Fruit fly (Drosophila melanogaster) whole organism, embryonic: ENCODE results near the gene Blimp-1.

ENCODE experiments used
- Abd-B ChIP-seq: fragments of 200-800 bp; sonication (Bioruptor generic); optimal IDR thresholded peaks from 2 replicates; lab custom pipeline; 2018; ENCODE audit warnings: missing biosample characterization, mild to moderate bottlenecking, missing genetic modification characterization, moderate library complexity
- Bdp1 ChIP-seq: fragments of 200-800 bp; sonication (Bioruptor generic); optimal IDR thresholded peaks from 3 replicates; lab custom pipeline; 2016; ENCODE audit warnings: missing biosample characterization, missing genetic modification characterization
- CG11093 ChIP-seq: fragments of 200-800 bp; sonication (Bioruptor generic); IDR thresholded peaks from 3 replicates; pipeline ENCODE4 v1.3.6; 2022; ENCODE audit warnings: missing biosample characterization, missing genetic modification characterization
- CG12155 ChIP-seq: fragments of 200-800 bp; sonication (Bioruptor generic); optimal IDR thresholded peaks from 3 replicates; lab custom pipeline; 2016; ENCODE audit warnings: missing biosample characterization, missing genetic modification characterization
- CG13296 ChIP-seq: fragments of 200-800 bp; sonication (Bioruptor generic); optimal IDR thresholded peaks from 3 replicates; lab custom pipeline; 2018; ENCODE audit warnings: missing biosample characterization, mild to moderate bottlenecking, missing genetic modification characterization
- CG14860 ChIP-seq: fragments of 200-800 bp; sonication (Bioruptor generic); IDR thresholded peaks from 3 replicates; pipeline ENCODE4 v1.3.6; 2022; ENCODE audit warnings: missing biosample characterization, missing genetic modification characterization; ENCODE audit not compliant: partially characterized antibody
- CG1792 ChIP-seq: fragments of 200-800 bp; sonication (Bioruptor generic); optimal IDR thresholded peaks from 2 replicates; lab custom pipeline; 2016; ENCODE audit warnings: missing biosample characterization, missing genetic modification characterization
- CG18476 ChIP-seq: fragments of 200-800 bp; sonication (Bioruptor generic); optimal IDR thresholded peaks from 2 replicates; lab custom pipeline; 2016; ENCODE audit warnings: missing biosample characterization, mild to moderate bottlenecking, missing genetic modification characterization
- CG31224 ChIP-seq: fragments of 200-800 bp; sonication (Bioruptor generic); IDR thresholded peaks from 2 replicates; pipeline ENCODE4 v1.3.6; 2022; ENCODE audit warnings: missing biosample characterization, missing genetic modification characterization
- CG31365 ChIP-seq: fragments of 200-800 bp; sonication (Bioruptor generic); optimal IDR thresholded peaks from 2 replicates; lab custom pipeline; 2018; ENCODE audit warnings: missing biosample characterization, mild to moderate bottlenecking, missing genetic modification characterization
- CG31388 ChIP-seq: fragments of 200-800 bp; sonication (Bioruptor generic); optimal IDR thresholded peaks from 2 replicates; lab custom pipeline; 2016; ENCODE audit warnings: missing biosample characterization, missing genetic modification characterization
- CG32532 ChIP-seq: fragments of 200-800 bp; sonication (Bioruptor generic); IDR thresholded peaks from 2 replicates; pipeline ENCODE4 v1.3.6; 2022; ENCODE audit warnings: missing biosample characterization, missing genetic modification characterization
- CG3838 ChIP-seq: fragments of 200-800 bp; sonication (Bioruptor generic); optimal IDR thresholded peaks from 3 replicates; lab custom pipeline; 2016; ENCODE audit warnings: missing biosample characterization, missing genetic modification characterization
- CG3995 ChIP-seq: fragments of 200-800 bp; sonication (Bioruptor generic); optimal IDR thresholded peaks from 3 replicates; lab custom pipeline; 2016; ENCODE audit warnings: missing biosample characterization, missing genetic modification characterization
- CG42726 ChIP-seq: fragments of 200-800 bp; sonication (Bioruptor generic); IDR thresholded peaks from 2 replicates; pipeline ENCODE4 v1.3.6; 2022; ENCODE audit warnings: missing biosample characterization, missing genetic modification characterization; ENCODE audit not compliant: partially characterized antibody
- CG4404 ChIP-seq: fragments of 200-800 bp; sonication (Bioruptor generic); IDR thresholded peaks from 2 replicates; pipeline ENCODE4 v1.3.6; 2022; ENCODE audit warnings: missing biosample characterization, missing genetic modification characterization
- CG4730 ChIP-seq: fragments of 200-800 bp; sonication (Bioruptor generic); IDR thresholded peaks from 2 replicates; pipeline ENCODE4 v1.3.6; 2022; ENCODE audit warnings: missing biosample characterization, missing genetic modification characterization
- CG6765 ChIP-seq: fragments of 200-800 bp; sonication (Bioruptor generic); optimal IDR thresholded peaks from 3 replicates; lab custom pipeline; 2017; ENCODE audit warnings: missing biosample characterization, mild to moderate bottlenecking, missing genetic modification characterization
- CG7372 ChIP-seq: fragments of 200-800 bp; sonication (Bioruptor generic); IDR thresholded peaks from 2 replicates; pipeline ENCODE4 v1.3.6; 2022; ENCODE audit warnings: missing biosample characterization, missing genetic modification characterization
- CG7963 ChIP-seq: fragments of 200-800 bp; sonication (Bioruptor generic); IDR thresholded peaks from 3 replicates; pipeline ENCODE4 v1.3.6; 2022; ENCODE audit warnings: missing biosample characterization, missing genetic modification characterization; ENCODE audit not compliant: partially characterized antibody
- CG8359 ChIP-seq: fragments of 200-800 bp; sonication (Bioruptor generic); optimal IDR thresholded peaks from 2 replicates; lab custom pipeline; 2017; ENCODE audit warnings: missing biosample characterization, mild to moderate bottlenecking, missing genetic modification characterization, borderline replicate concordance
- CG9215 ChIP-seq: fragments of 200-800 bp; sonication (Bioruptor generic); IDR thresholded peaks from 2 replicates; pipeline ENCODE4 v1.3.6; 2022; ENCODE audit warnings: missing biosample characterization, missing genetic modification characterization
- Dfd ChIP-seq, 2 experiments: fragments of >200 bp; optimal IDR thresholded peaks; 2 replicates each; lab custom pipeline; 2017; ENCODE audit warnings: missing biosample characterization in 2 of 2, missing genetic modification characterization in 2 of 2
- Dp ChIP-seq: fragments of 200-800 bp; sonication (Bioruptor generic); optimal IDR thresholded peaks from 2 replicates; lab custom pipeline; 2018; ENCODE audit warnings: missing biosample characterization, mild to moderate bottlenecking, missing genetic modification characterization, moderate library complexity
- Fer2 ChIP-seq: fragments of 200-800 bp; sonication (Bioruptor generic); optimal IDR thresholded peaks from 2 replicates; lab custom pipeline; 2018; ENCODE audit warnings: missing biosample characterization, mild to moderate bottlenecking, missing genetic modification characterization, moderate library complexity
- Hey ChIP-seq: fragments of 200-800 bp; sonication (Bioruptor generic); optimal IDR thresholded peaks from 3 replicates; lab custom pipeline; 2018; ENCODE audit warnings: missing biosample characterization, mild to moderate bottlenecking, missing genetic modification characterization
- HmgZ ChIP-seq: fragments of 200-800 bp; sonication (Bioruptor generic); optimal IDR thresholded peaks from 2 replicates; lab custom pipeline; 2018; ENCODE audit warnings: missing biosample characterization, mild to moderate bottlenecking, missing genetic modification characterization
- Hsf ChIP-seq: fragments of 200-800 bp; sonication (Bioruptor generic); optimal IDR thresholded peaks from 3 replicates; lab custom pipeline; 2016; ENCODE audit warnings: missing biosample characterization, missing genetic modification characterization
- Kr ChIP-seq: fragments of 200-800 bp; sonication (Bioruptor generic); optimal IDR thresholded peaks from 2 replicates; lab custom pipeline; 2017; ENCODE audit warnings: missing biosample characterization, mild to moderate bottlenecking, missing genetic modification characterization
- NFAT ChIP-seq: fragments of 200-800 bp; sonication (Bioruptor generic); IDR thresholded peaks from 2 replicates; pipeline ENCODE4 v1.3.6; 2022; ENCODE audit warnings: missing biosample characterization, missing genetic modification characterization
- Opbp ChIP-seq: fragments of 200-800 bp; sonication (Bioruptor generic); IDR thresholded peaks from 3 replicates; pipeline ENCODE4 v1.3.6; 2022; ENCODE audit warnings: missing biosample characterization, missing genetic modification characterization; ENCODE audit not compliant: partially characterized antibody
- Ssrp ChIP-seq: fragments of 200-800 bp; sonication (Bioruptor generic); optimal IDR thresholded peaks from 2 replicates; lab custom pipeline; 2018; ENCODE audit warnings: missing biosample characterization, mild to moderate bottlenecking, missing genetic modification characterization, moderate library complexity
- Xbp1 ChIP-seq: fragments of 200-800 bp; sonication (Bioruptor generic); optimal IDR thresholded peaks from 3 replicates; lab custom pipeline; 2016; ENCODE audit warnings: missing biosample characterization, mild to moderate bottlenecking, missing genetic modification characterization
- bigmax ChIP-seq: fragments of 200-800 bp; sonication (Bioruptor generic); optimal IDR thresholded peaks from 2 replicates; lab custom pipeline; 2018; ENCODE audit warnings: missing biosample characterization, mild to moderate bottlenecking, missing genetic modification characterization
- btn ChIP-seq: fragments of 200-800 bp; sonication (Bioruptor generic); optimal IDR thresholded peaks from 2 replicates; lab custom pipeline; 2016; ENCODE audit warnings: missing biosample characterization, missing genetic modification characterization
- dpn ChIP-seq, 2 experiments: fragments of 200-800 bp; sonication (Bioruptor generic); optimal IDR thresholded peaks; 3 replicates each; lab custom pipeline; 2016; ENCODE audit warnings: missing biosample characterization in 2 of 2, missing genetic modification characterization in 2 of 2
- esg ChIP-seq: fragments of 200-800 bp; sonication (Bioruptor generic); conservative IDR thresholded peaks from 2 replicates; pipeline ENCODE4 v1.3.6; 2022; ENCODE audit warnings: missing biosample characterization, missing genetic modification characterization
- eve ChIP-seq, 2 experiments: fragments of >200 bp; optimal IDR thresholded peaks; 2 replicates each; lab custom pipeline; 2017; ENCODE audit warnings: missing biosample characterization in 2 of 2, missing genetic modification characterization in 2 of 2
- gce ChIP-seq: fragments of 200-800 bp; sonication (Bioruptor generic); IDR thresholded peaks from 3 replicates; pipeline ENCODE4 v1.3.6; 2022; ENCODE audit warnings: missing biosample characterization, missing genetic modification characterization
- lov ChIP-seq, 2 experiments: fragments of 200-800 bp in 1 of 2; fragments of >200 bp in 1 of 2; sonication (Bioruptor generic) in 1 of 2; IDR thresholded peaks in 1 of 2; optimal IDR thresholded peaks in 1 of 2; 2 replicates in 1 of 2; 3 replicates in 1 of 2; pipeline versions ENCODE4 v1.3.6 to Lab custom; 2017 to 2022; ENCODE audit warnings: missing biosample characterization in 1 of 2, missing genetic modification characterization in 1 of 2
- nmo ChIP-seq: fragments of 200-800 bp; sonication (Bioruptor generic); optimal IDR thresholded peaks from 2 replicates; lab custom pipeline; 2018; ENCODE audit warnings: missing biosample characterization, mild to moderate bottlenecking, missing genetic modification characterization, moderate library complexity
- prd ChIP-seq, 3 experiments: fragments of >200 bp in 2 of 3; fragments of 200-800 bp in 1 of 3; sonication (Bioruptor generic) in 1 of 3; optimal IDR thresholded peaks in 2 of 3; IDR thresholded peaks in 1 of 3; 2 replicates in 2 of 3; 3 replicates in 1 of 3; pipeline versions ENCODE4 v1.3.6 to Lab custom; 2017 to 2022; ENCODE audit warnings: missing biosample characterization in 1 of 3, missing genetic modification characterization in 1 of 3
- pros ChIP-seq: fragments of 200-800 bp; sonication (Bioruptor generic); optimal IDR thresholded peaks from 3 replicates; lab custom pipeline; 2019; ENCODE audit warnings: missing biosample characterization, mild to moderate bottlenecking, missing genetic modification characterization, moderate library complexity
- ro ChIP-seq: fragments of 200-800 bp; sonication (Bioruptor generic); IDR thresholded peaks from 2 replicates; pipeline ENCODE4 v1.3.6; 2022; ENCODE audit warnings: missing biosample characterization, missing genetic modification characterization
- row ChIP-seq: fragments of 200-800 bp; sonication (Bioruptor generic); IDR thresholded peaks from 3 replicates; pipeline ENCODE4 v1.3.6; 2022; ENCODE audit warnings: missing biosample characterization, missing genetic modification characterization
- sug ChIP-seq: fragments of 200-800 bp; optimal IDR thresholded peaks from 2 replicates; lab custom pipeline; 2019; ENCODE audit warnings: missing biosample characterization, mild to moderate bottlenecking, missing genetic modification characterization, moderate library complexity
- tll ChIP-seq, 2 experiments: fragments of 200-800 bp in 1 of 2; fragments of >200 bp in 1 of 2; sonication (Bioruptor generic) in 1 of 2; optimal IDR thresholded peaks; 2 replicates each; lab custom pipeline; 2017 to 2019; ENCODE audit warnings: missing biosample characterization in 2 of 2, missing genetic modification characterization in 2 of 2, mild to moderate bottlenecking in 1 of 2, moderate library complexity in 1 of 2
- trem ChIP-seq: fragments of 200-800 bp; optimal IDR thresholded peaks from 3 replicates; lab custom pipeline; 2019; ENCODE audit warnings: missing biosample characterization, mild to moderate bottlenecking, missing genetic modification characterization, moderate library complexity
- yki ChIP-seq: fragments of >200 bp; optimal IDR thresholded peaks from 3 replicates; lab custom pipeline; 2018
- zfh2 ChIP-seq: fragments of 200-800 bp; sonication (Bioruptor generic); optimal IDR thresholded peaks from 2 replicates; lab custom pipeline; 2016; ENCODE audit warnings: missing biosample characterization, missing genetic modification characterization

Blimp-1 gene

dm6 chr3L:5654403-5654883 is 23.7 kb downstream of the Blimp-1 start, which contains the start of gene lin-28 (continued):
- TF ChIP-seq CG14860 (GFP tag; lab: Robert Waterston, UW) (no peak), CG31365 (tag; lab: Kevin White, UChicago) (no peak), dpn (GFP tag; optimal IDR thresholded peaks at IDR 0.05; lab: Kevin White, UChicago) (peak in 1 of 2 experiments; percentile 9), lov (optimal IDR thresholded peaks at IDR 0.05; lab: Kevin White, UChicago) (no peak), lov (GFP tag; IDR thresholded peaks at IDR 0.05; lab: Robert Waterston, UW) (0 out of 3 replicates have a peak, but pooled peaks have one; percentile 52), CG7963 (GFP tag; lab: Robert Waterston, UW) (peak; percentile 41; the same call in 1 of the 3 replicates), CG31224 (GFP tag; lab: Robert Waterston, UW) (no peak), CG31388 (GFP tag; lab: Kevin White, UChicago) (no peak), Ssrp (tag; lab: Kevin White, UChicago) (no peak), CG42726 (peak; percentile 52; the same call in 1 of the 2 replicates), Xbp1 (GFP tag; lab: Kevin White, UChicago) (peak; percentile 6), CG13296 (GFP tag; lab: Kevin White, UChicago) (no peak), btn (GFP tag; lab: Kevin White, UChicago) (no peak), CG4730 (GFP tag; lab: Robert Waterston, UW) (no peak), CG3995 (no peak), Dp (GFP tag; lab: Kevin White, UChicago) (no peak), Opbp (GFP tag; lab: Robert Waterston, UW) (peak; percentile 62; the same call in 2 of the 3 replicates), sug (no peak), Fer2 (tag; lab: Kevin White, UChicago) (no peak), prd (optimal IDR thresholded peaks at IDR 0.05; lab: Kevin White, UChicago) (no peak), prd (GFP tag; IDR thresholded peaks at IDR 0.05; lab: Robert Waterston, UW) (no peak), HmgZ (tag; lab: Kevin White, UChicago) (no peak), CG7372 (GFP tag; lab: Robert Waterston, UW) (no peak), CG4404 (GFP tag; lab: Robert Waterston, UW) (no peak), NFAT (peak; percentile 37; the same call in 1 of the 2 replicates), Abd-B (GFP tag; lab: Kevin White, UChicago) (no peak), tll (GFP tag; optimal IDR thresholded peaks at IDR 0.05; lab: Kevin White, UChicago) (peak in 1 of 2 experiments; percentile 68), trem (tag; lab: Kevin White, UChicago) (peak; percentile 19), eve (GFP tag; optimal IDR thresholded peaks at IDR 0.05; lab: Kevin White, UChicago) (no peak), gce (no peak), Hey (no peak), nmo (GFP tag; lab: Kevin White, UChicago) (no peak), CG6765 (no peak), CG9215 (GFP tag; lab: Robert Waterston, UW) (no peak), CG8359 (GFP tag; lab: Kevin White, UChicago) (no peak), esg (no peak), CG32532 (GFP tag; lab: Robert Waterston, UW) (no peak), bigmax (GFP tag; lab: Kevin White, UChicago) (no peak), CG12155 (GFP tag; lab: Kevin White, UChicago) (no peak), CG1792 (no peak), yki (lab: Kevin White, UChicago) (no peak), ro (GFP tag; lab: Robert Waterston, UW) (no peak), pros (GFP tag; lab: Kevin White, UChicago) (peak; percentile 80), CG3838 (no peak), Kr (no peak), row (GFP tag; lab: Robert Waterston, UW) (no peak), CG18476 (no peak), CG11093 (GFP tag; lab: Robert Waterston, UW) (no peak), Hsf (peak; percentile 19), zfh2 (GFP tag; lab: Kevin White, UChicago) (no peak), Bdp1 (no peak), Dfd (GFP tag; optimal IDR thresholded peaks at IDR 0.05; lab: Kevin White, UChicago) (no peak)
